Fruit fly (Drosophila melanogaster) whole organism, embryonic: ENCODE data around the gene CG33107.

Experiments
- Adf1 ChIP-seq: fragments of 200-800 bp; sonication (Bioruptor generic); IDR thresholded peaks from 2 replicates; pipeline ENCODE4 v1.3.6; 2022; ENCODE audit warnings: missing biosample characterization, missing genetic modification characterization
- CG10959 ChIP-seq: fragments of 200-800 bp; sonication (Bioruptor generic); IDR thresholded peaks from 2 replicates; pipeline ENCODE4 v1.3.6; 2022; ENCODE audit warnings: missing biosample characterization, missing genetic modification characterization
- CG11504 ChIP-seq: fragments of 200-800 bp; sonication (Bioruptor generic); optimal IDR thresholded peaks from 3 replicates; lab custom pipeline; 2019; ENCODE audit warnings: missing biosample characterization, mild to moderate bottlenecking, missing genetic modification characterization, moderate library complexity
- CG12155 ChIP-seq: fragments of 200-800 bp; sonication (Bioruptor generic); optimal IDR thresholded peaks from 3 replicates; lab custom pipeline; 2016; ENCODE audit warnings: missing biosample characterization, missing genetic modification characterization
- CG12942 ChIP-seq: fragments of 200-800 bp; sonication (Bioruptor generic); optimal IDR thresholded peaks from 3 replicates; lab custom pipeline; 2016; ENCODE audit warnings: missing biosample characterization, missing genetic modification characterization
- CG15269 ChIP-seq: fragments of 200-800 bp; sonication (Bioruptor generic); optimal IDR thresholded peaks from 2 replicates; lab custom pipeline; 2018; ENCODE audit warnings: missing biosample characterization, mild to moderate bottlenecking, missing genetic modification characterization, moderate library complexity
- CG17328 ChIP-seq: fragments of 200-800 bp; sonication (Bioruptor generic); IDR thresholded peaks from 2 replicates; pipeline ENCODE4 v1.3.6; 2022; ENCODE audit warnings: missing biosample characterization, missing genetic modification characterization
- CG17359 ChIP-seq: fragments of 200-800 bp; sonication (Bioruptor generic); optimal IDR thresholded peaks from 3 replicates; lab custom pipeline; 2018; ENCODE audit warnings: missing biosample characterization, mild to moderate bottlenecking, missing genetic modification characterization, moderate library complexity
- CG18619 ChIP-seq: fragments of 200-800 bp; sonication (Bioruptor generic); optimal IDR thresholded peaks from 3 replicates; lab custom pipeline; 2017; ENCODE audit warnings: missing biosample characterization, mild to moderate bottlenecking, missing genetic modification characterization
- CG2678 ChIP-seq: fragments of 200-800 bp; sonication (Bioruptor generic); optimal IDR thresholded peaks from 3 replicates; lab custom pipeline; 2019; ENCODE audit warnings: missing biosample characterization, mild to moderate bottlenecking, missing genetic modification characterization, moderate library complexity
- CG30020 ChIP-seq: fragments of 200-800 bp; optimal IDR thresholded peaks from 2 replicates; lab custom pipeline; 2019; ENCODE audit warnings: missing biosample characterization, mild to moderate bottlenecking, missing genetic modification characterization, moderate library complexity
- CG30403 ChIP-seq: fragments of 200-800 bp; sonication (Bioruptor generic); optimal IDR thresholded peaks from 3 replicates; lab custom pipeline; 2016; ENCODE audit warnings: missing biosample characterization, missing genetic modification characterization
- CG3065 ChIP-seq: fragments of 200-800 bp; sonication (Bioruptor generic); optimal IDR thresholded peaks from 2 replicates; lab custom pipeline; 2016; ENCODE audit warnings: missing biosample characterization, missing genetic modification characterization
- CG4424 ChIP-seq: fragments of 200-800 bp; sonication (Bioruptor generic); optimal IDR thresholded peaks from 3 replicates; lab custom pipeline; 2016; ENCODE audit warnings: missing biosample characterization, missing genetic modification characterization
- CG6272 ChIP-seq: fragments of 200-800 bp; sonication (Bioruptor generic); IDR thresholded peaks from 2 replicates; pipeline ENCODE4 v1.3.6; 2022; ENCODE audit warnings: missing biosample characterization, missing genetic modification characterization
- CG9609 ChIP-seq: fragments of 200-800 bp; sonication (Bioruptor generic); optimal IDR thresholded peaks from 3 replicates; lab custom pipeline; 2016; ENCODE audit warnings: missing biosample characterization, missing genetic modification characterization
- CG9932 ChIP-seq: fragments of 200-800 bp; sonication (Bioruptor generic); IDR thresholded peaks from 2 replicates; pipeline ENCODE4 v1.3.6; 2022; ENCODE audit warnings: missing biosample characterization, missing genetic modification characterization
- CHES-1-like ChIP-seq: fragments of 200-800 bp; sonication (Bioruptor generic); optimal IDR thresholded peaks from 2 replicates; lab custom pipeline; 2016; ENCODE audit warnings: missing biosample characterization, missing genetic modification characterization
- Dip3 ChIP-seq: fragments of 200-800 bp; sonication (Bioruptor generic); optimal IDR thresholded peaks from 3 replicates; lab custom pipeline; 2016; ENCODE audit warnings: missing biosample characterization, missing genetic modification characterization
- Drgx ChIP-seq: fragments of 200-800 bp; sonication (Bioruptor generic); IDR thresholded peaks from 2 replicates; pipeline ENCODE4 v1.3.6; 2022; ENCODE audit warnings: missing biosample characterization, missing genetic modification characterization
- E2f1 ChIP-seq: fragments of 200-800 bp; sonication (Bioruptor generic); IDR thresholded peaks from 2 replicates; pipeline ENCODE4 v1.3.6; 2022; ENCODE audit warnings: missing biosample characterization, missing genetic modification characterization
- ERR ChIP-seq: fragments of 200-800 bp; sonication (Bioruptor generic); optimal IDR thresholded peaks from 2 replicates; lab custom pipeline; 2016; ENCODE audit warnings: missing biosample characterization, missing genetic modification characterization
- Ets97D ChIP-seq: fragments of 200-800 bp; sonication (Bioruptor generic); optimal IDR thresholded peaks from 3 replicates; lab custom pipeline; 2016; ENCODE audit warnings: missing biosample characterization, missing genetic modification characterization
- GATAe ChIP-seq: fragments of 200-800 bp; sonication (Bioruptor generic); conservative IDR thresholded peaks from 2 replicates; pipeline ENCODE4 v1.3.6; 2022; ENCODE audit warnings: missing biosample characterization, missing genetic modification characterization
- HLHmδ ChIP-seq: fragments of 200-800 bp; sonication (Bioruptor generic); optimal IDR thresholded peaks from 2 replicates; lab custom pipeline; 2018; ENCODE audit warnings: missing biosample characterization, mild to moderate bottlenecking, missing genetic modification characterization, moderate library complexity
- Hmx ChIP-seq: fragments of 200-800 bp; sonication (Bioruptor generic); optimal IDR thresholded peaks from 2 replicates; lab custom pipeline; 2016; ENCODE audit warnings: missing biosample characterization, missing genetic modification characterization
- Hr3 ChIP-seq: fragments of 200-800 bp; sonication (Bioruptor generic); optimal IDR thresholded peaks from 3 replicates; lab custom pipeline; 2016; ENCODE audit warnings: missing biosample characterization, missing genetic modification characterization
- Hsf ChIP-seq: fragments of 200-800 bp; sonication (Bioruptor generic); optimal IDR thresholded peaks from 3 replicates; lab custom pipeline; 2016; ENCODE audit warnings: missing biosample characterization, missing genetic modification characterization
- Max ChIP-seq: fragments of 200-800 bp; sonication (Bioruptor generic); optimal IDR thresholded peaks from 2 replicates; lab custom pipeline; 2016; ENCODE audit warnings: missing biosample characterization, mild to moderate bottlenecking, missing genetic modification characterization
- Meics ChIP-seq: fragments of 200-800 bp; sonication (Bioruptor generic); optimal IDR thresholded peaks from 2 replicates; lab custom pipeline; 2017; ENCODE audit warnings: missing biosample characterization, mild to moderate bottlenecking, missing genetic modification characterization
- Neu2 ChIP-seq: fragments of 200-800 bp; sonication (Bioruptor generic); optimal IDR thresholded peaks from 3 replicates; lab custom pipeline; 2016; ENCODE audit warnings: missing biosample characterization, missing genetic modification characterization, borderline replicate concordance
- PHDP ChIP-seq: fragments of 200-800 bp; sonication (Bioruptor generic); optimal IDR thresholded peaks from 3 replicates; lab custom pipeline; 2018; ENCODE audit warnings: missing biosample characterization, mild to moderate bottlenecking, missing genetic modification characterization, moderate library complexity
- Xbp1 ChIP-seq: fragments of 200-800 bp; sonication (Bioruptor generic); optimal IDR thresholded peaks from 3 replicates; lab custom pipeline; 2016; ENCODE audit warnings: missing biosample characterization, mild to moderate bottlenecking, missing genetic modification characterization
- bowl ChIP-seq: fragments of 200-800 bp; sonication (Bioruptor generic); IDR thresholded peaks from 2 replicates; pipeline ENCODE4 v1.3.6; 2022; ENCODE audit warnings: missing biosample characterization, missing genetic modification characterization
- caup ChIP-seq: fragments of 200-800 bp; sonication (Bioruptor generic); optimal IDR thresholded peaks from 3 replicates; lab custom pipeline; 2017; ENCODE audit warnings: missing biosample characterization, mild to moderate bottlenecking, missing genetic modification characterization, moderate library complexity; ENCODE audit not compliant: severe bottlenecking
- chif ChIP-seq, 2 experiments: fragments of 200-800 bp; sonication (Bioruptor generic); optimal IDR thresholded peaks; 3 replicates each; lab custom pipeline; 2016; ENCODE audit warnings: missing biosample characterization in 2 of 2, missing genetic modification characterization in 2 of 2
- ci ChIP-seq: fragments of 200-800 bp; sonication (Bioruptor generic); IDR thresholded peaks from 3 replicates; pipeline ENCODE4 v1.3.6; 2022; ENCODE audit warnings: missing biosample characterization, missing genetic modification characterization
- da ChIP-seq: fragments of 200-800 bp; sonication (Bioruptor generic); optimal IDR thresholded peaks from 2 replicates; lab custom pipeline; 2016; ENCODE audit warnings: missing biosample characterization, missing genetic modification characterization
- emc ChIP-seq: fragments of 200-800 bp; sonication (Bioruptor generic); optimal IDR thresholded peaks from 2 replicates; lab custom pipeline; 2016; ENCODE audit warnings: missing biosample characterization, missing genetic modification characterization
- fd96Cb ChIP-seq: fragments of 200-800 bp; sonication (Bioruptor generic); optimal IDR thresholded peaks from 2 replicates; lab custom pipeline; 2018; ENCODE audit warnings: missing biosample characterization, mild to moderate bottlenecking, missing genetic modification characterization, moderate library complexity
- gcm ChIP-seq: fragments of 200-800 bp; sonication (Bioruptor generic); optimal IDR thresholded peaks from 2 replicates; lab custom pipeline; 2019; ENCODE audit warnings: missing biosample characterization, mild to moderate bottlenecking, missing genetic modification characterization, moderate library complexity
- grau ChIP-seq: fragments of 200-800 bp; optimal IDR thresholded peaks from 3 replicates; lab custom pipeline; 2019; ENCODE audit warnings: missing biosample characterization, mild to moderate bottlenecking, missing genetic modification characterization, moderate library complexity
- maf-S ChIP-seq: fragments of 200-800 bp; sonication (Bioruptor generic); optimal IDR thresholded peaks from 2 replicates; lab custom pipeline; 2016; ENCODE audit warnings: missing biosample characterization, missing genetic modification characterization
- nmo ChIP-seq: fragments of 200-800 bp; sonication (Bioruptor generic); optimal IDR thresholded peaks from 2 replicates; lab custom pipeline; 2018; ENCODE audit warnings: missing biosample characterization, mild to moderate bottlenecking, missing genetic modification characterization, moderate library complexity
- row ChIP-seq: fragments of 200-800 bp; sonication (Bioruptor generic); IDR thresholded peaks from 3 replicates; pipeline ENCODE4 v1.3.6; 2022; ENCODE audit warnings: missing biosample characterization, missing genetic modification characterization
- tx ChIP-seq: fragments of 200-800 bp; sonication (Bioruptor generic); optimal IDR thresholded peaks from 2 replicates; lab custom pipeline; 2016; ENCODE audit warnings: missing biosample characterization, missing genetic modification characterization
- wek ChIP-seq: fragments of 200-800 bp; sonication (Bioruptor generic); optimal IDR thresholded peaks from 3 replicates; lab custom pipeline; 2018; ENCODE audit warnings: missing biosample characterization, mild to moderate bottlenecking, missing genetic modification characterization, moderate library complexity
- wor ChIP-seq: fragments of 200-800 bp; sonication (Bioruptor generic); IDR thresholded peaks from 2 replicates; pipeline ENCODE4 v1.3.6; 2022; ENCODE audit warnings: missing biosample characterization, missing genetic modification characterization

The CG33107 gene

dm6 chr3R:22627936-22628513 lies 43.5 kb upstream of the CG33107 start (continued):
- TF ChIP-seq Drgx (GFP tag; lab: Robert Waterston, UW) (no peak), CG30020 (tag; lab: Kevin White, UChicago) (no peak), ERR (GFP tag; lab: Kevin White, UChicago) (peak; percentile 24), CG18619 (GFP tag; lab: Kevin White, UChicago) (peak; percentile 17), CG11504 (tag; lab: Kevin White, UChicago) (peak; percentile 54), GATAe (no peak), CG10959 (GFP tag; lab: Robert Waterston, UW) (no peak), gcm (GFP tag; lab: Kevin White, UChicago) (peak; percentile 80), emc (GFP tag; lab: Kevin White, UChicago) (no peak), nmo (GFP tag; lab: Kevin White, UChicago) (peak; percentile 18), CG12942 (GFP tag; lab: Kevin White, UChicago) (peak; percentile 14), Xbp1 (GFP tag; lab: Kevin White, UChicago) (peak; percentile 44), da (no peak), Adf1 (GFP tag; lab: Robert Waterston, UW) (no peak), caup (no peak), CG17359 (tag; lab: Kevin White, UChicago) (no peak), fd96Cb (no peak), Dip3 (GFP tag; lab: Kevin White, UChicago) (peak; percentile 7), CG12155 (GFP tag; lab: Kevin White, UChicago) (peak; percentile 28), Hsf (GFP tag; lab: Kevin White, UChicago) (peak; percentile 41), CG9609 (GFP tag; lab: Kevin White, UChicago) (no peak), CHES-1-like (GFP tag; lab: Kevin White, UChicago) (no peak), Hmx (GFP tag; lab: Kevin White, UChicago) (no peak), grau (tag; lab: Kevin White, UChicago) (peak; percentile 87), HLHmδ (GFP tag; lab: Kevin White, UChicago) (no peak), maf-S (GFP tag; lab: Kevin White, UChicago) (no peak), CG15269 (tag; lab: Kevin White, UChicago) (peak; percentile 62), CG6272 (no peak), Hr3 (peak; percentile 37), CG4424 (GFP tag; lab: Kevin White, UChicago) (no peak), CG2678 (peak; percentile 37), ci (GFP tag; lab: Robert Waterston, UW) (0 out of 3 replicates have a peak, but pooled peaks have one; percentile 42), Neu2 (GFP tag; lab: Kevin White, UChicago) (no peak), CG30403 (GFP tag; lab: Kevin White, UChicago) (peak; percentile 8), CG9932 (GFP tag; lab: Robert Waterston, UW) (peak; percentile 68), wek (GFP tag; lab: Kevin White, UChicago) (no peak), chif (GFP tag; optimal IDR thresholded peaks at IDR 0.05; lab: Kevin White, UChicago) (peak in 1 of 2 experiments; percentile 43), PHDP (peak; percentile 34), CG3065 (GFP tag; lab: Kevin White, UChicago) (no peak), Meics (no peak), bowl (GFP tag; lab: Robert Waterston, UW) (no peak), tx (no peak), wor (GFP tag; lab: Robert Waterston, UW) (peak; percentile 32; the same call in 1 of the 2 replicates), Ets97D (GFP tag; lab: Kevin White, UChicago) (no peak), row (peak; percentile 75), E2f1 (GFP tag; lab: Robert Waterston, UW) (no peak), Max (GFP tag; lab: Kevin White, UChicago) (no peak), CG17328 (GFP tag; lab: Robert Waterston, UW) (peak; percentile 38; the same call in 1 of the 2 replicates)
